Fruit fly (Drosophila melanogaster): Measurements from ENCODE around the gene eIF2D.

dm6 chr3R:29151621-29152092 is at the start of gene eIF2D:
- peak; percentile 52; the same call in 1 of the 3 replicates for TF ChIP-seq fd96Ca (GFP tag; IDR thresholded peaks at IDR 0.05)
- no peak for TF ChIP-seq Pif1B (GFP tag; optimal IDR thresholded peaks at IDR 0.05)
- no peak for TF ChIP-seq CG14655 (GFP tag; optimal IDR thresholded peaks at IDR 0.05)
- TF ChIP-seq gl (tag; optimal IDR thresholded peaks at IDR 0.05) = no peak
- no peak for TF ChIP-seq CG13204 (GFP tag; optimal IDR thresholded peaks at IDR 0.05)
- TF ChIP-seq CG32121 (GFP tag; IDR thresholded peaks at IDR 0.05) = peak; percentile 50
- TF ChIP-seq CG12605 (GFP tag; IDR thresholded peaks at IDR 0.05) = peak; percentile 66
- TF ChIP-seq EcR (GFP tag; optimal IDR thresholded peaks at IDR 0.05) = no peak
